Fruit fly (Drosophila melanogaster) whole organism: ENCODE results near the gene MED11.

ENCODE experiments used
- CG8478 ChIP-seq: fragments of >200 bp; optimal IDR thresholded peaks from 2 replicates; lab custom pipeline; 2018; ENCODE audit warnings: inconsistent platforms
- Dll ChIP-seq: fragments of >200 bp; optimal IDR thresholded peaks from 2 replicates; lab custom pipeline; 2017
- pan ChIP-seq: fragments of >200 bp; optimal IDR thresholded peaks from 2 replicates; lab custom pipeline; 2017
- psq ChIP-seq: fragments of >200 bp; optimal IDR thresholded peaks from 2 replicates; lab custom pipeline; 2017

DNA sequence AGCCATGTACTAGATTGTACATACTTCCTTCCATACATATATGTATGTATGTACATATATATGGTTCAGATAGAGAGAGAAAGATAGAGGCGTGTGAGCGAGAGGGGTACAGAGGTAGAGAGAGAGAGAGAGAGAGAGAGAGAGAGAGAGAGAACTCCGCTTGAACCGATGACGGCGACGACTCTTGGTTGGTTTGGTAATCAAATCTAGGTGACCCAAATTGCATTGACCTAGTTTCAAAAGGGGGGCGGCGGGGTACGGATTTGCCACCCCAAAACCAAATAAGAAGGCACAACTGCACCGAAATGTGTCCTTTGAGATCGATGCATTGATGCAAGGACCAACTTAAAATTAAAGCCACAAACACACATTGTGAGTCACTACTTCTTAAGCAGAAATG lies 42.2 kb downstream of the MED11 start:
- no peak for TF ChIP-seq psq (lab: Kevin White, UChicago)
- TF ChIP-seq pan (lab: Kevin White, UChicago): no peak
- no peak for TF ChIP-seq Dll (lab: Kevin White, UChicago)
- TF ChIP-seq CG8478 (lab: Kevin White, UChicago): no peak
